Worm (Caenorhabditis elegans): ENCODE results near the gene plp-1.

DNA sequence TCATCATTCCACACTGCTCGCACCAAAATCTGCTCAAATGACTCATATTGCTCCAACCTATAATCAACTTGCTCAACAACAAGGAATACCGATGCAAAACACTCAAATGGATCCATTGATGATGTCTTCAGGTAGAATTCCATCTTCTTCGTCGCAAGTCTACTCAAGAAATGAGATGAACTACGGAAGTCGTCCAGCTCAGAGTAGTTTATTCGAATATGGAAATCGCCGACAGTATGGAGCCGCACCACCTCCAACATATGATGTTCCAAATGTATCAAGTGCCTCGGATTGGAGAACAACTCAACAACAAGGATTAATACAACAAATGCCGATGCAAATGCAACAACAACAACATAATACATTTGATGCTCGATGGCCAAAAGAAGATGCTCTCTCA lies 10.1 kb upstream of the plp-1 start:
- TF ChIP-seq nhr-237 (tag; optimal IDR thresholded peaks at IDR 0.05) (no peak), sptf-1 (tag; optimal IDR thresholded peaks at IDR 0.05) (no peak), ztf-11 (tag; optimal IDR thresholded peaks at IDR 0.05) (no peak), snpc-4 (tag; optimal IDR thresholded peaks at IDR 0.05) (no peak)

Data from whole organism, mixed stage, embryonic.